Worm (Caenorhabditis elegans) whole organism, midembryonic: Measurements from ENCODE around the gene C05B5.12.

Source experiments
- T22C8.4 ChIP-seq: fragments of 200-800 bp; sonication (Bioruptor generic); IDR thresholded peaks from 2 replicates; pipeline ENCODE4 v1.3.6; 2022; ENCODE audit warnings: missing genetic modification characterization, missing compliant biosample characterization
- cog-1 ChIP-seq: sonication (generic microtip); optimal IDR thresholded peaks from 2 replicates; lab custom pipeline; 2016; ENCODE audit warnings: missing genetic modification characterization, missing compliant biosample characterization
- flt-1 ChIP-seq: fragments of 200-800 bp; sonication (Bioruptor generic); IDR thresholded peaks from 2 replicates; pipeline ENCODE4 v1.3.6; 2022; ENCODE audit warnings: missing genetic modification characterization, missing compliant biosample characterization
- klf-2 ChIP-seq: fragments of 200-800 bp; sonication (Bioruptor generic); conservative IDR thresholded peaks from 2 replicates; pipeline ENCODE4 v1.3.6; 2022; ENCODE audit warnings: missing genetic modification reagents, missing genetic modification characterization, missing compliant biosample characterization
- med-1 ChIP-seq: sonication (generic microtip); optimal IDR thresholded peaks from 2 replicates; lab custom pipeline; 2017; ENCODE audit warnings: missing genetic modification characterization, mild to moderate bottlenecking, missing compliant biosample characterization, antibody characterized with exemption, missing genetic modification reagents; ENCODE audit not compliant: insufficient read depth
- ref-1 ChIP-seq: fragments of 200-800 bp; sonication (Bioruptor generic); conservative IDR thresholded peaks from 2 replicates; pipeline ENCODE4 v1.3.6; 2022; ENCODE audit warnings: missing genetic modification reagents, missing genetic modification characterization, missing compliant biosample characterization
- tab-1 ChIP-seq: fragments of 200-800 bp; sonication (Bioruptor generic); IDR thresholded peaks from 2 replicates; pipeline ENCODE4 v1.3.6; 2022; ENCODE audit warnings: missing genetic modification characterization, missing compliant biosample characterization
- ztf-23 ChIP-seq: fragments of 200-800 bp; sonication (Bioruptor generic); IDR thresholded peaks from 2 replicates; pipeline ENCODE4 v1.3.6; 2022; ENCODE audit warnings: missing genetic modification reagents, missing genetic modification characterization, missing compliant biosample characterization
- ztf-29 ChIP-seq: fragments of 200-800 bp; sonication (Bioruptor generic); IDR thresholded peaks from 2 replicates; pipeline ENCODE4 v1.3.6; 2022; ENCODE audit warnings: missing genetic modification reagents, missing genetic modification characterization, missing compliant biosample characterization

DNA sequence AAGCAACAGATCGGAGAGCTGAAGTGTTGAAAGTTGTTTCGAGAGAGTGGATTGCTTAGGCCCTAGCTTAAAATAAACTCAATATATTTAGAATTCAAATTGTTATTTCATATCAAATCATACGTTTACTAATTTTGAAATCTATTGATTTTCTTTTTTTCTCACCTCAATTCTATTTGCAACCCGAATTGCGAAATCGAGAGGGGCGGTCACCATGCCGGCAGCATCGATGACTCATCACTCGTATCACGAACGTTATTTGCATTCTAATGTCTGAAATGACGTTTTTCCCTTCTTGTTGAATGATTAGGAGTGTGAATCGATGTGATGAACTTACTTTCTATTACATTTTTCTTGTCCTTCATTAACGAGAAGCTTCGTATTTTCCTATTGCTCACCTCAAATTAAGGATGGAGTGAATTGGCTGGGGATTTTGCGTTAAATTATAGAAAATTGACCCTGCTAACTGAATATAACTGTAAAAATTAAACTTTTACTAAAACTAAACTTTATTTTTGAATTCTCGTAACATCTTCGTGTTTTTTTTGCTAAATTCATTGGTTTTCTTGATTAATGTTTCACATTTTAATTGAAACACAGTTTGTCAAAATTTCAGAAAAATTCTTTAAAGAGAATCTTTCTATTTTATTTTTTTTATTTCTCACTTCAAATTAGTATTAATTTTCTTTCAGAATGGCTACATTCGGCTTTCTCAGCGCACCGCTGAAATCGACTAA lies 30.3 kb upstream of the C05B5.12 start, which contains the start of gene alx-1:
- no peak for TF ChIP-seq ztf-29
- no peak for TF ChIP-seq ztf-23 (GFP tag; lab: Robert Waterston, UW)
- no peak for TF ChIP-seq flt-1
- TF ChIP-seq ref-1 (GFP tag; lab: Robert Waterston, UW), result no peak
- TF ChIP-seq tab-1, result no peak
- TF ChIP-seq cog-1 (tag; lab: Kevin White, UChicago), result no peak
- TF ChIP-seq T22C8.4, result no peak
- TF ChIP-seq med-1 (GFP tag; lab: Kevin White, UChicago), result no peak
- no peak for TF ChIP-seq klf-2 (GFP tag; lab: Robert Waterston, UW)
